Worm (Caenorhabditis elegans): ENCODE results near the gene srd-15.

srd-15 gene

ce11 chrV:5901833-5902232, 4.3 kb downstream of the srd-15 start, which contains the start of gene C04E6.5:
C04E6.5 (plus strand) TSS chrV:5902133.
- TF ChIP-seq flt-1 (GFP tag; IDR thresholded peaks at IDR 0.05) = no peak
- TF ChIP-seq tab-1 (GFP tag; IDR thresholded peaks at IDR 0.05) = no peak
- TF ChIP-seq T22C8.4 (GFP tag; IDR thresholded peaks at IDR 0.05) = no peak
- TF ChIP-seq ztf-23 (GFP tag; IDR thresholded peaks at IDR 0.05) = no peak
- TF ChIP-seq ztf-29 (GFP tag; IDR thresholded peaks at IDR 0.05) = no peak
- no peak for TF ChIP-seq ref-1 (GFP tag; conservative IDR thresholded peaks at IDR 0.05)
- no peak for TF ChIP-seq cog-1 (tag; optimal IDR thresholded peaks at IDR 0.05)
- no peak for TF ChIP-seq med-1 (GFP tag; optimal IDR thresholded peaks at IDR 0.05; ENCODE audit: insufficient read depth)
- TF ChIP-seq klf-2 (GFP tag; conservative IDR thresholded peaks at IDR 0.05) = no peak

- no peak for TF ChIP-seq ztf-29 (GFP tag; IDR thresholded peaks at IDR 0.05)
- no peak for TF ChIP-seq tab-1 (GFP tag; IDR thresholded peaks at IDR 0.05)
- no peak for TF ChIP-seq klf-2 (GFP tag; conservative IDR thresholded peaks at IDR 0.05)
- TF ChIP-seq ref-1 (GFP tag; conservative IDR thresholded peaks at IDR 0.05) = no peak
- no peak for TF ChIP-seq ztf-23 (GFP tag; IDR thresholded peaks at IDR 0.05)
- no peak for TF ChIP-seq T22C8.4 (GFP tag; IDR thresholded peaks at IDR 0.05)
- no peak for TF ChIP-seq cog-1 (tag; optimal IDR thresholded peaks at IDR 0.05)
- no peak for TF ChIP-seq med-1 (GFP tag; optimal IDR thresholded peaks at IDR 0.05; ENCODE audit: insufficient read depth)
- TF ChIP-seq flt-1 (GFP tag; IDR thresholded peaks at IDR 0.05) = no peak
Measured at ce11 chrV:5899940-5900339, 6.2 kb downstream of the srd-15 start, which contains the start of gene srd-16. srd-16 (minus strand) TSS chrV:5900040.

ce11 chrV:5895021-5895420, 11.1 kb downstream of the srd-15 start, which contains the start of gene grd-9:
grd-9 (plus strand) TSS chrV:5895321.
- TF ChIP-seq ztf-23 (GFP tag; IDR thresholded peaks at IDR 0.05) = no peak

- no peak for TF ChIP-seq ztf-23 (GFP tag; IDR thresholded peaks at IDR 0.05)
- TF ChIP-seq cog-1 (tag; optimal IDR thresholded peaks at IDR 0.05) = no peak
- no peak for TF ChIP-seq med-1 (GFP tag; optimal IDR thresholded peaks at IDR 0.05; ENCODE audit: insufficient read depth)
- no peak for TF ChIP-seq flt-1 (GFP tag; IDR thresholded peaks at IDR 0.05)
- TF ChIP-seq ztf-29 (GFP tag; IDR thresholded peaks at IDR 0.05) = no peak
- no peak for TF ChIP-seq T22C8.4 (GFP tag; IDR thresholded peaks at IDR 0.05)
- TF ChIP-seq tab-1 (GFP tag; IDR thresholded peaks at IDR 0.05) = no peak
- TF ChIP-seq klf-2 (GFP tag; conservative IDR thresholded peaks at IDR 0.05) = no peak
- TF ChIP-seq ref-1 (GFP tag; conservative IDR thresholded peaks at IDR 0.05) = no peak
Measured at ce11 chrV:5893015-5893414, 13.1 kb downstream of the srd-15 start, which contains the start of gene C04E6.7. C04E6.7 (plus strand) TSS chrV:5893315.

ce11 chrV:5891204-5891603, 14.9 kb downstream of the srd-15 start:
- no peak for TF ChIP-seq med-1 (GFP tag; optimal IDR thresholded peaks at IDR 0.05; ENCODE audit: insufficient read depth)
- no peak for TF ChIP-seq ztf-29 (GFP tag; IDR thresholded peaks at IDR 0.05)
- no peak for TF ChIP-seq ref-1 (GFP tag; conservative IDR thresholded peaks at IDR 0.05)
- TF ChIP-seq klf-2 (GFP tag; conservative IDR thresholded peaks at IDR 0.05) = no peak
- TF ChIP-seq cog-1 (tag; optimal IDR thresholded peaks at IDR 0.05) = no peak
- no peak for TF ChIP-seq tab-1 (GFP tag; IDR thresholded peaks at IDR 0.05)

ce11 chrV:5888820-5889219, 17.3 kb downstream of the srd-15 start:
- TF ChIP-seq T22C8.4 (GFP tag; IDR thresholded peaks at IDR 0.05) (no peak), ztf-23 (GFP tag; IDR thresholded peaks at IDR 0.05) (no peak), cog-1 (tag; optimal IDR thresholded peaks at IDR 0.05) (no peak), ztf-29 (GFP tag; IDR thresholded peaks at IDR 0.05) (no peak), flt-1 (GFP tag; IDR thresholded peaks at IDR 0.05) (no peak), ref-1 (GFP tag; conservative IDR thresholded peaks at IDR 0.05) (no peak), tab-1 (GFP tag; IDR thresholded peaks at IDR 0.05) (no peak)

- TF ChIP-seq klf-2 (GFP tag; conservative IDR thresholded peaks at IDR 0.05) = no peak
- no peak for TF ChIP-seq med-1 (GFP tag; optimal IDR thresholded peaks at IDR 0.05; ENCODE audit: insufficient read depth)
- TF ChIP-seq T22C8.4 (GFP tag; IDR thresholded peaks at IDR 0.05) = no peak
- no peak for TF ChIP-seq flt-1 (GFP tag; IDR thresholded peaks at IDR 0.05)
- TF ChIP-seq tab-1 (GFP tag; IDR thresholded peaks at IDR 0.05) = no peak
- no peak for TF ChIP-seq ref-1 (GFP tag; conservative IDR thresholded peaks at IDR 0.05)
- no peak for TF ChIP-seq ztf-23 (GFP tag; IDR thresholded peaks at IDR 0.05)
- no peak for TF ChIP-seq cog-1 (tag; optimal IDR thresholded peaks at IDR 0.05)
- TF ChIP-seq ztf-29 (GFP tag; IDR thresholded peaks at IDR 0.05) = no peak
Measured at ce11 chrV:5883735-5884134, 22.4 kb downstream of the srd-15 start, which contains the start of gene C04E6.8. C04E6.8 (minus strand) TSS chrV:5883835.

ce11 chrV:5882429-5882828, 23.7 kb downstream of the srd-15 start:
- no peak for TF ChIP-seq ztf-29 (GFP tag; IDR thresholded peaks at IDR 0.05)
- TF ChIP-seq tab-1 (GFP tag; IDR thresholded peaks at IDR 0.05) = no peak
- TF ChIP-seq cog-1 (tag; optimal IDR thresholded peaks at IDR 0.05) = no peak
- TF ChIP-seq ztf-23 (GFP tag; IDR thresholded peaks at IDR 0.05) = no peak
- TF ChIP-seq ref-1 (GFP tag; conservative IDR thresholded peaks at IDR 0.05) = no peak

- TF ChIP-seq ztf-23 (GFP tag; IDR thresholded peaks at IDR 0.05) (no peak), med-1 (GFP tag; optimal IDR thresholded peaks at IDR 0.05; ENCODE audit: insufficient read depth) (no peak), tab-1 (GFP tag; IDR thresholded peaks at IDR 0.05) (no peak), flt-1 (GFP tag; IDR thresholded peaks at IDR 0.05) (no peak), ztf-29 (GFP tag; IDR thresholded peaks at IDR 0.05) (no peak), cog-1 (tag; optimal IDR thresholded peaks at IDR 0.05) (no peak), ref-1 (GFP tag; conservative IDR thresholded peaks at IDR 0.05) (no peak), klf-2 (GFP tag; conservative IDR thresholded peaks at IDR 0.05) (no peak)
Measured at ce11 chrV:5880064-5880463, 26.1 kb downstream of the srd-15 start, which contains the start of gene C02G6.3. C02G6.3 (plus strand) TSS chrV:5880364.

ce11 chrV:5876966-5877365, 29.2 kb downstream of the srd-15 start:
- TF ChIP-seq T22C8.4 (GFP tag; IDR thresholded peaks at IDR 0.05) = no peak
- no peak for TF ChIP-seq cog-1 (tag; optimal IDR thresholded peaks at IDR 0.05)
- no peak for TF ChIP-seq klf-2 (GFP tag; conservative IDR thresholded peaks at IDR 0.05)
- no peak for TF ChIP-seq med-1 (GFP tag; optimal IDR thresholded peaks at IDR 0.05; ENCODE audit: insufficient read depth)
- no peak for TF ChIP-seq flt-1 (GFP tag; IDR thresholded peaks at IDR 0.05)
- no peak for TF ChIP-seq ref-1 (GFP tag; conservative IDR thresholded peaks at IDR 0.05)
- TF ChIP-seq ztf-29 (GFP tag; IDR thresholded peaks at IDR 0.05) = no peak
- no peak for TF ChIP-seq ztf-23 (GFP tag; IDR thresholded peaks at IDR 0.05)
- TF ChIP-seq tab-1 (GFP tag; IDR thresholded peaks at IDR 0.05) = no peak

Data from whole organism, midembryonic.